Worm (Caenorhabditis elegans) whole organism, L4 larva: ENCODE data around the gene Y61B8B.3.

Source experiments
- F44E2.7 ChIP-seq: fragments of 200-800 bp; sonication (Bioruptor generic); IDR thresholded peaks from 2 replicates; pipeline ENCODE4 v2.1.2; 2022; ENCODE audit warnings: missing genetic modification characterization, missing compliant biosample characterization
- T26A8.4 ChIP-seq: fragments of 200-800 bp; sonication (Bioruptor generic); IDR thresholded peaks from 2 replicates; pipeline ENCODE4 v1.3.6; 2022; ENCODE audit warnings: missing genetic modification characterization, missing compliant biosample characterization
- Y48G9A.11 ChIP-seq: fragments of 200-800 bp; sonication (Bioruptor generic); IDR thresholded peaks from 2 replicates; pipeline ENCODE4 v1.3.6; 2022; ENCODE audit warnings: missing genetic modification reagents, missing genetic modification characterization, missing compliant biosample characterization
- ZK337.2 ChIP-seq: fragments of 200-800 bp; sonication (Bioruptor generic); IDR thresholded peaks from 2 replicates; pipeline ENCODE4 v1.3.6; 2022; ENCODE audit warnings: missing genetic modification reagents, missing genetic modification characterization, missing compliant biosample characterization
- aha-1 ChIP-seq: fragments of 150-350 bp; peaks from one replicate; lab custom pipeline; 2014; ENCODE audit warnings: missing biosample characterization, missing genetic modification characterization
- ceh-20 ChIP-seq: fragments of 200-800 bp; sonication (Bioruptor generic); IDR thresholded peaks from 2 replicates; pipeline ENCODE4 v1.3.6; 2022; ENCODE audit warnings: missing genetic modification reagents, missing genetic modification characterization, missing compliant biosample characterization
- daf-16 ChIP-seq, 3 experiments: sonication (generic microtip); optimal IDR thresholded peaks; 2 replicates each; lab custom pipeline; 2016 to 2017; ENCODE audit warnings: missing genetic modification characterization in 3 of 3, missing genetic modification reagents in 3 of 3, mild to moderate bottlenecking in 2 of 3, missing compliant biosample characterization in 2 of 3, missing biosample characterization in 1 of 3, moderate library complexity in 1 of 3
- dmd-6 ChIP-seq: fragments of 200-800 bp; sonication (Bioruptor generic); IDR thresholded peaks from 2 replicates; pipeline ENCODE4 v1.3.6; 2022; ENCODE audit warnings: missing genetic modification reagents, missing genetic modification characterization, missing compliant biosample characterization
- dmd-8 ChIP-seq: fragments of 200-800 bp; sonication (Bioruptor generic); IDR thresholded peaks from 2 replicates; pipeline ENCODE4 v1.3.6; 2022; ENCODE audit warnings: missing genetic modification characterization, missing compliant biosample characterization
- dpl-1 ChIP-seq: fragments of 150-350 bp; optimal IDR thresholded peaks from 2 replicates; lab custom pipeline; 2014; ENCODE audit warnings: missing biosample characterization, missing genetic modification reagents, missing genetic modification characterization
- duxl-1 ChIP-seq: sonication (generic microtip); optimal IDR thresholded peaks from 2 replicates; lab custom pipeline; 2016; ENCODE audit warnings: mild to moderate bottlenecking, missing genetic modification characterization, moderate library complexity, missing compliant biosample characterization; ENCODE audit not compliant: poor library complexity
- dve-1 ChIP-seq: sonication (generic microtip); optimal IDR thresholded peaks from 2 replicates; lab custom pipeline; 2017; ENCODE audit warnings: antibody characterized with exemption, mild to moderate bottlenecking, missing genetic modification characterization, missing compliant biosample characterization; ENCODE audit not compliant: insufficient read depth
- egl-43 ChIP-seq: fragments of 200-800 bp; sonication (Bioruptor generic); IDR thresholded peaks from 2 replicates; pipeline ENCODE4 v1.3.6; 2022; ENCODE audit warnings: missing genetic modification reagents, missing genetic modification characterization, missing compliant biosample characterization
- fos-1 ChIP-seq: fragments of 150-350 bp; optimal IDR thresholded peaks from 2 replicates; lab custom pipeline; 2014; ENCODE audit warnings: missing biosample characterization, missing genetic modification characterization
- hif-1 ChIP-seq, 2 experiments: sonication (generic microtip); optimal IDR thresholded peaks; 2 replicates each; lab custom pipeline; 2016 to 2017; ENCODE audit warnings: missing compliant biosample characterization in 2 of 2, missing genetic modification characterization in 2 of 2, missing genetic modification reagents in 2 of 2, missing genotype in 2 of 2, mild to moderate bottlenecking in 1 of 2
- jun-1 ChIP-seq: fragments of 150-350 bp; optimal IDR thresholded peaks from 2 replicates; lab custom pipeline; 2014; ENCODE audit warnings: missing biosample characterization, missing genetic modification reagents, missing genetic modification characterization
- lim-7 ChIP-seq: fragments of 200-800 bp; sonication (Bioruptor generic); IDR thresholded peaks from 2 replicates; pipeline ENCODE4 v1.3.6; 2022; ENCODE audit warnings: missing genetic modification characterization, missing compliant biosample characterization
- lin-1 ChIP-seq: fragments of 200-800 bp; sonication (Bioruptor generic); IDR thresholded peaks from 2 replicates; pipeline ENCODE4 v1.3.6; 2022; ENCODE audit warnings: missing genetic modification reagents, missing genetic modification characterization, missing compliant biosample characterization
- lin-13 ChIP-seq: fragments of 150-350 bp; optimal IDR thresholded peaks from 2 replicates; lab custom pipeline; 2014; ENCODE audit warnings: missing biosample characterization, missing genetic modification reagents, missing genetic modification characterization
- lsy-2 ChIP-seq, 2 experiments: fragments of 150-350 bp in 1 of 2; sonication (generic microtip) in 1 of 2; optimal IDR thresholded peaks; 2 replicates each; lab custom pipeline; 2014 to 2017; ENCODE audit warnings: missing biosample characterization in 2 of 2, missing genetic modification characterization in 2 of 2
- mdl-1 ChIP-seq, 2 experiments: fragments of 150-350 bp in 1 of 2; sonication (generic microtip) in 1 of 2; optimal IDR thresholded peaks; 2 replicates each; lab custom pipeline; 2014 to 2017; ENCODE audit warnings: missing biosample characterization in 2 of 2, missing genetic modification characterization in 2 of 2
- mes-2 ChIP-seq: sonication (generic microtip); optimal IDR thresholded peaks from 2 replicates; lab custom pipeline; 2016; ENCODE audit warnings: missing genotype, mild to moderate bottlenecking, missing genetic modification characterization, missing compliant biosample characterization; ENCODE audit not compliant: poor library complexity, severe bottlenecking
- nhr-28 ChIP-seq: fragments of 150-350 bp; optimal IDR thresholded peaks from 2 replicates; lab custom pipeline; 2014; ENCODE audit warnings: missing biosample characterization, missing genetic modification characterization
- nhr-41 ChIP-seq: fragments of 200-800 bp; sonication (Bioruptor generic); IDR thresholded peaks from 2 replicates; pipeline ENCODE4 v1.3.6; 2022; ENCODE audit warnings: missing genetic modification reagents, missing genetic modification characterization, missing compliant biosample characterization
- pha-4 ChIP-seq, 2 experiments: fragments of 150-350 bp in 1 of 2; fragments of 200-800 bp in 1 of 2; sonication (Bioruptor generic) in 1 of 2; IDR thresholded peaks in 1 of 2; optimal IDR thresholded peaks in 1 of 2; 2 replicates each; pipeline versions ENCODE4 v1.3.6 to Lab custom; 2014 to 2022; ENCODE audit warnings: missing genetic modification characterization in 2 of 2, missing genetic modification reagents in 2 of 2, missing biosample characterization in 1 of 2, missing compliant biosample characterization in 1 of 2
- php-3 ChIP-seq: fragments of 200-800 bp; sonication (Bioruptor generic); IDR thresholded peaks from 2 replicates; pipeline ENCODE4 v1.3.6; 2022; ENCODE audit warnings: missing genetic modification reagents, missing genetic modification characterization, missing compliant biosample characterization
- pqm-1 ChIP-seq: sonication (generic microtip); optimal IDR thresholded peaks from 2 replicates; lab custom pipeline; 2017; ENCODE audit warnings: missing biosample characterization, missing genetic modification characterization
- rbr-2 ChIP-seq: sonication (generic microtip); optimal IDR thresholded peaks from 2 replicates; lab custom pipeline; 2016; ENCODE audit warnings: missing genotype, missing genetic modification characterization, missing compliant biosample characterization
- set-16 ChIP-seq: fragments of 200-800 bp; sonication (Bioruptor generic); IDR thresholded peaks from 2 replicates; pipeline ENCODE4 v1.3.6; 2022; ENCODE audit warnings: missing genetic modification reagents, missing genetic modification characterization, missing compliant biosample characterization
- snpc-1.2 ChIP-seq: fragments of 200-800 bp; sonication (Bioruptor generic); IDR thresholded peaks from 2 replicates; pipeline ENCODE4 v1.3.6; 2022; ENCODE audit warnings: missing genetic modification reagents, missing genetic modification characterization, missing compliant biosample characterization
- snpc-4 ChIP-seq: fragments of 150-350 bp; optimal IDR thresholded peaks from 2 replicates; lab custom pipeline; 2014; ENCODE audit warnings: missing biosample characterization, missing genetic modification characterization
- tag-97 ChIP-seq: fragments of 200-800 bp; sonication (Bioruptor generic); IDR thresholded peaks from 2 replicates; pipeline ENCODE4 v1.3.6; 2022; ENCODE audit warnings: missing genetic modification characterization, missing compliant biosample characterization
- unc-39 ChIP-seq: sonication (generic microtip); optimal IDR thresholded peaks from 2 replicates; lab custom pipeline; 2017; ENCODE audit warnings: missing biosample characterization, missing genetic modification characterization
- vab-7 ChIP-seq: fragments of 200-800 bp; sonication (Bioruptor generic); IDR thresholded peaks from 2 replicates; pipeline ENCODE4 v1.3.6; 2022; ENCODE audit warnings: missing genetic modification reagents, missing genetic modification characterization, missing compliant biosample characterization
- zag-1 ChIP-seq: fragments of 150-350 bp; optimal IDR thresholded peaks from 2 replicates; lab custom pipeline; 2014; ENCODE audit warnings: missing biosample characterization, missing genetic modification characterization
- zfp-3 ChIP-seq: fragments of 200-800 bp; sonication (Bioruptor generic); conservative IDR thresholded peaks from 2 replicates; pipeline ENCODE4 v1.3.6; 2022; ENCODE audit warnings: missing genetic modification reagents, missing genetic modification characterization, missing compliant biosample characterization
- zip-2 ChIP-seq: fragments of 150-350 bp; optimal IDR thresholded peaks from 2 replicates; lab custom pipeline; 2014; ENCODE audit warnings: missing biosample characterization, missing genetic modification characterization

Gene Y61B8B.3

ce11 chrV:17328497-17328896, 16.2 kb upstream of the Y61B8B.3 start, which contains the start of gene srg-44:
TSS of gene srg-44 (plus strand) at chrV:17328797.
- TF ChIP-seq dmd-8: no peak
- TF ChIP-seq aha-1 (tag; lab: Kevin White, UChicago): peak; percentile 17
- no peak for TF ChIP-seq pqm-1 (tag; lab: Kevin White, UChicago)
- no peak for TF ChIP-seq pha-4 (GFP tag; IDR thresholded peaks at IDR 0.05; lab: Robert Waterston, UW)
- no peak for TF ChIP-seq pha-4 (tag; optimal IDR thresholded peaks at IDR 0.05; lab: Kevin White, UChicago)

ce11 chrV:17327867-17328266, 15.6 kb upstream of the Y61B8B.3 start, which contains the start of gene sdz-16:
TSS of gene sdz-16 (minus strand) at chrV:17327967.
- TF ChIP-seq ZK337.2 (GFP tag; lab: Robert Waterston, UW): no peak
- no peak for TF ChIP-seq fos-1 (tag; lab: Kevin White, UChicago)
- no peak for TF ChIP-seq lin-13 (GFP tag; lab: Kevin White, UChicago)
- no peak for TF ChIP-seq Y48G9A.11
- no peak for TF ChIP-seq unc-39 (tag; lab: Kevin White, UChicago)
- no peak for TF ChIP-seq dve-1 (tag; lab: Kevin White, UChicago)
- TF ChIP-seq mdl-1 (tag; optimal IDR thresholded peaks at IDR 0.05; lab: Kevin White, UChicago): no peak
- TF ChIP-seq lsy-2 (tag; optimal IDR thresholded peaks at IDR 0.05; lab: Kevin White, UChicago): no peak
- no peak for TF ChIP-seq zag-1 (tag; lab: Kevin White, UChicago)
- TF ChIP-seq snpc-4 (tag; lab: Kevin White, UChicago): no peak
- no peak for TF ChIP-seq tag-97 (GFP tag; lab: Robert Waterston, UW)
- TF ChIP-seq nhr-41: no peak

ce11 chrV:17323876-17324275, 11.6 kb upstream of the Y61B8B.3 start:
- TF ChIP-seq set-16 (GFP tag; lab: Robert Waterston, UW) (peak; percentile 99), zag-1 (tag; lab: Kevin White, UChicago) (no peak), dpl-1 (GFP tag; lab: Kevin White, UChicago) (no peak), duxl-1 (no peak), egl-43 (GFP tag; lab: Robert Waterston, UW) (0 out of 2 replicates have a peak, but pooled peaks have one; percentile 45), rbr-2 (tag; lab: Kevin White, UChicago) (no peak), ceh-20 (GFP tag; lab: Robert Waterston, UW) (no peak)
- TF ChIP-seq, all 104 proteins: peak for 2

ce11 chrV:17322397-17322909, 10.2 kb upstream of the Y61B8B.3 start, which contains the start of gene F31E9.3:
TSS of gene F31E9.3 (plus strand) at chrV:17322590.
- TF ChIP-seq zfp-3 (GFP tag; lab: Robert Waterston, UW) (no peak), pqm-1 (tag; lab: Kevin White, UChicago) (peak; percentile 62), daf-16 (GFP tag; optimal IDR thresholded peaks at IDR 0.05; lab: Kevin White, UChicago) (no peak), daf-16 (tag; optimal IDR thresholded peaks at IDR 0.05; lab: Kevin White, UChicago) (peak; percentile 6), hif-1 (tag; optimal IDR thresholded peaks at IDR 0.05; lab: Kevin White, UChicago) (peak in 1 of 2 experiments; percentile 72), nhr-28 (tag; lab: Kevin White, UChicago) (peak; percentile 34), php-3 (0 out of 2 replicates have a peak, but pooled peaks have one; percentile 29), dmd-6 (GFP tag; lab: Robert Waterston, UW) (peak; percentile 28), dve-1 (tag; lab: Kevin White, UChicago) (peak; percentile 14), zip-2 (tag; lab: Kevin White, UChicago) (no peak)
- TF ChIP-seq, all 104 proteins: peak for 7

- TF ChIP-seq egl-43 (GFP tag; lab: Robert Waterston, UW) (peak; percentile 53; the same call in 1 of the 2 replicates), vab-7 (GFP tag; lab: Robert Waterston, UW) (peak; percentile 36; the same call in 1 of the 2 replicates), lim-7 (GFP tag; lab: Robert Waterston, UW) (peak; percentile 60; the same call in 1 of the 2 replicates), T26A8.4 (no peak), snpc-1.2 (GFP tag; lab: Robert Waterston, UW) (0 out of 2 replicates have a peak, but pooled peaks have one; percentile 41), mes-2 (peak; percentile 22), F44E2.7 (GFP tag; lab: Robert Waterston, UW) (peak; percentile 27; the same call in 1 of the 2 replicates), lin-1 (GFP tag; lab: Robert Waterston, UW) (0 out of 2 replicates have a peak, but pooled peaks have one; percentile 12), jun-1 (no peak), duxl-1 (peak; percentile 45), Y48G9A.11 (no peak)
Observed at ce11 chrV:17317786-17318185, 5.5 kb upstream of the Y61B8B.3 start, which contains the start of gene srz-58. TSS of gene srz-58 (plus strand) at chrV:17318147.
